Fruit fly (Drosophila melanogaster) whole organism, embryonic: ENCODE results near the gene CG14043.

Experiments
- ATbp ChIP-seq: fragments of 200-800 bp; sonication (Bioruptor generic); optimal IDR thresholded peaks from 2 replicates; lab custom pipeline; 2017; ENCODE audit warnings: missing biosample characterization, mild to moderate bottlenecking, missing genetic modification characterization, missing genetic modification reagents
- Atf6 ChIP-seq: fragments of 200-800 bp; sonication (Bioruptor generic); IDR thresholded peaks from 2 replicates; pipeline ENCODE4 v1.3.6; 2022; ENCODE audit warnings: missing biosample characterization, missing genetic modification characterization
- Bdp1 ChIP-seq: fragments of 200-800 bp; sonication (Bioruptor generic); optimal IDR thresholded peaks from 3 replicates; lab custom pipeline; 2016; ENCODE audit warnings: missing biosample characterization, missing genetic modification characterization
- Bteb2 ChIP-seq: fragments of 200-800 bp; sonication (Bioruptor generic); optimal IDR thresholded peaks from 2 replicates; lab custom pipeline; 2016; ENCODE audit warnings: missing biosample characterization, missing genetic modification characterization
- CG10209 ChIP-seq: fragments of 200-800 bp; sonication (Bioruptor generic); optimal IDR thresholded peaks from 3 replicates; lab custom pipeline; 2017; ENCODE audit warnings: missing biosample characterization, mild to moderate bottlenecking, missing genetic modification characterization, missing genetic modification reagents
- CG10565 ChIP-seq: fragments of 200-800 bp; sonication (Bioruptor generic); optimal IDR thresholded peaks from 3 replicates; lab custom pipeline; 2016; ENCODE audit warnings: missing biosample characterization, mild to moderate bottlenecking, missing genetic modification characterization
- CG11504 ChIP-seq: fragments of 200-800 bp; sonication (Bioruptor generic); optimal IDR thresholded peaks from 3 replicates; lab custom pipeline; 2019; ENCODE audit warnings: missing biosample characterization, mild to moderate bottlenecking, missing genetic modification characterization, moderate library complexity
- CG13296 ChIP-seq: fragments of 200-800 bp; sonication (Bioruptor generic); optimal IDR thresholded peaks from 3 replicates; lab custom pipeline; 2018; ENCODE audit warnings: missing biosample characterization, mild to moderate bottlenecking, missing genetic modification characterization
- CG13624 ChIP-seq: fragments of 200-800 bp; sonication (Bioruptor generic); optimal IDR thresholded peaks from 2 replicates; lab custom pipeline; 2016; ENCODE audit warnings: missing biosample characterization, missing genetic modification characterization
- CG15011 ChIP-seq: fragments of 200-800 bp; sonication (Bioruptor generic); optimal IDR thresholded peaks from 3 replicates; lab custom pipeline; 2018; ENCODE audit warnings: missing biosample characterization, mild to moderate bottlenecking, missing genetic modification characterization
- CG17328 ChIP-seq: fragments of 200-800 bp; sonication (Bioruptor generic); IDR thresholded peaks from 2 replicates; pipeline ENCODE4 v1.3.6; 2022; ENCODE audit warnings: missing biosample characterization, missing genetic modification characterization
- CG2202 ChIP-seq: fragments of 200-800 bp; sonication (Bioruptor generic); optimal IDR thresholded peaks from 2 replicates; lab custom pipeline; 2018; ENCODE audit warnings: missing biosample characterization, mild to moderate bottlenecking, missing genetic modification characterization
- CG3407 ChIP-seq: fragments of 200-800 bp; sonication (Bioruptor generic); optimal IDR thresholded peaks from 2 replicates; lab custom pipeline; 2018; ENCODE audit warnings: missing biosample characterization, mild to moderate bottlenecking, missing genetic modification characterization
- CG3995 ChIP-seq: fragments of 200-800 bp; sonication (Bioruptor generic); optimal IDR thresholded peaks from 3 replicates; lab custom pipeline; 2016; ENCODE audit warnings: missing biosample characterization, missing genetic modification characterization
- CG5180 ChIP-seq: fragments of 200-800 bp; sonication (Bioruptor generic); optimal IDR thresholded peaks from 3 replicates; lab custom pipeline; 2017; ENCODE audit warnings: missing biosample characterization, missing genetic modification characterization, mild to moderate bottlenecking, moderate library complexity, missing genetic modification reagents
- CG6254 ChIP-seq: fragments of 200-800 bp; sonication (Bioruptor generic); optimal IDR thresholded peaks from 3 replicates; lab custom pipeline; 2017; ENCODE audit warnings: mild to moderate bottlenecking, missing biosample characterization, missing genetic modification reagents, missing genetic modification characterization
- CG6683 ChIP-seq: fragments of 200-800 bp; sonication (Bioruptor generic); optimal IDR thresholded peaks from 2 replicates; lab custom pipeline; 2017; ENCODE audit warnings: missing biosample characterization, mild to moderate bottlenecking, missing genetic modification characterization, missing genetic modification reagents
- CG6791 ChIP-seq: fragments of 200-800 bp; sonication (Bioruptor generic); IDR thresholded peaks from 3 replicates; pipeline ENCODE4 v1.3.6; 2022; ENCODE audit warnings: missing biosample characterization, missing genetic modification characterization; ENCODE audit not compliant: partially characterized antibody
- CG7372 ChIP-seq: fragments of 200-800 bp; sonication (Bioruptor generic); IDR thresholded peaks from 2 replicates; pipeline ENCODE4 v1.3.6; 2022; ENCODE audit warnings: missing biosample characterization, missing genetic modification characterization
- CG9609 ChIP-seq: fragments of 200-800 bp; sonication (Bioruptor generic); optimal IDR thresholded peaks from 3 replicates; lab custom pipeline; 2016; ENCODE audit warnings: missing biosample characterization, missing genetic modification characterization
- Eip74EF ChIP-seq, 2 experiments: fragments of 200-800 bp in 1 of 2; fragments of >200 bp in 1 of 2; sonication (Bioruptor generic) in 1 of 2; optimal IDR thresholded peaks; 2 replicates each; lab custom pipeline; 2017 to 2019; ENCODE audit warnings: missing biosample characterization in 2 of 2, missing genetic modification characterization in 2 of 2, mild to moderate bottlenecking in 1 of 2, moderate library complexity in 1 of 2
- Hr78 ChIP-seq, 2 experiments: fragments of 200-800 bp in 1 of 2; fragments of >200 bp in 1 of 2; sonication (Bioruptor generic) in 1 of 2; optimal IDR thresholded peaks; 2 replicates each; lab custom pipeline; 2017 to 2019; ENCODE audit warnings: missing biosample characterization in 2 of 2, missing genetic modification characterization in 2 of 2, mild to moderate bottlenecking in 1 of 2, moderate library complexity in 1 of 2
- Hsf ChIP-seq: fragments of 200-800 bp; sonication (Bioruptor generic); optimal IDR thresholded peaks from 3 replicates; lab custom pipeline; 2016; ENCODE audit warnings: missing biosample characterization, missing genetic modification characterization
- MBD-R2 ChIP-seq: fragments of 200-800 bp; sonication (Bioruptor generic); IDR thresholded peaks from 2 replicates; pipeline ENCODE4 v1.3.6; 2022; ENCODE audit warnings: missing biosample characterization, missing genetic modification characterization
- Med ChIP-seq: fragments of 200-800 bp; sonication (Bioruptor generic); peaks from one replicate; lab custom pipeline; 2016; ENCODE audit warnings: missing biosample characterization, missing genetic modification characterization, mild to moderate bottlenecking, inconsistent platforms, moderate library complexity
- Mes4 ChIP-seq: fragments of 200-800 bp; sonication (Bioruptor generic); optimal IDR thresholded peaks from 2 replicates; lab custom pipeline; 2016; ENCODE audit warnings: missing biosample characterization, missing genetic modification characterization
- Nf-YC ChIP-seq: fragments of 200-800 bp; optimal IDR thresholded peaks from 3 replicates; lab custom pipeline; 2019; ENCODE audit warnings: missing biosample characterization, mild to moderate bottlenecking, missing genetic modification characterization, moderate library complexity
- Poxn ChIP-seq: fragments of 200-800 bp; sonication (Bioruptor generic); IDR thresholded peaks from 2 replicates; pipeline ENCODE4 v1.3.6; 2022; ENCODE audit warnings: missing biosample characterization, missing genetic modification characterization
- Spps ChIP-seq: fragments of 200-800 bp; sonication (Bioruptor generic); optimal IDR thresholded peaks from 2 replicates; lab custom pipeline; 2018; ENCODE audit warnings: missing biosample characterization, mild to moderate bottlenecking, missing genetic modification characterization
- Ssrp ChIP-seq: fragments of 200-800 bp; sonication (Bioruptor generic); optimal IDR thresholded peaks from 2 replicates; lab custom pipeline; 2018; ENCODE audit warnings: missing biosample characterization, mild to moderate bottlenecking, missing genetic modification characterization, moderate library complexity
- Stat92E ChIP-seq, 3 experiments: fragments of >200 bp in 2 of 3; fragments of 200-800 bp in 1 of 3; sonication (Bioruptor generic) in 1 of 3; optimal IDR thresholded peaks; 2 replicates each; lab custom pipeline; 2017 to 2019; ENCODE audit warnings: missing biosample characterization in 3 of 3, missing genetic modification characterization in 3 of 3, mild to moderate bottlenecking in 1 of 3, moderate library complexity in 1 of 3
- bcd ChIP-seq: fragments of 200-800 bp; sonication (Bioruptor generic); optimal IDR thresholded peaks from 2 replicates; lab custom pipeline; 2017; ENCODE audit warnings: missing biosample characterization, mild to moderate bottlenecking, missing genetic modification characterization
- caup ChIP-seq: fragments of 200-800 bp; sonication (Bioruptor generic); optimal IDR thresholded peaks from 3 replicates; lab custom pipeline; 2017; ENCODE audit warnings: missing biosample characterization, mild to moderate bottlenecking, missing genetic modification characterization, moderate library complexity; ENCODE audit not compliant: severe bottlenecking
- chn ChIP-seq: fragments of 200-800 bp; sonication (Bioruptor generic); optimal IDR thresholded peaks from 2 replicates; lab custom pipeline; 2016; ENCODE audit warnings: missing biosample characterization, missing genetic modification characterization
- esg ChIP-seq: fragments of 200-800 bp; sonication (Bioruptor generic); conservative IDR thresholded peaks from 2 replicates; pipeline ENCODE4 v1.3.6; 2022; ENCODE audit warnings: missing biosample characterization, missing genetic modification characterization
- exex ChIP-seq: fragments of 200-800 bp; sonication (Bioruptor generic); optimal IDR thresholded peaks from 4 replicates; lab custom pipeline; 2018; ENCODE audit warnings: missing biosample characterization, mild to moderate bottlenecking, missing genetic modification characterization, moderate library complexity
- gt ChIP-seq: fragments of 200-800 bp; sonication (Bioruptor generic); IDR thresholded peaks from 2 replicates; pipeline ENCODE4 v1.3.6; 2022; ENCODE audit warnings: missing biosample characterization, missing genetic modification characterization
- hkb ChIP-seq, 2 experiments: fragments of 200-800 bp in 1 of 2; fragments of >200 bp in 1 of 2; sonication (Bioruptor generic) in 1 of 2; IDR thresholded peaks in 1 of 2; optimal IDR thresholded peaks in 1 of 2; 2 replicates each; pipeline versions ENCODE4 v1.3.6 to Lab custom; 2017 to 2022; ENCODE audit warnings: missing biosample characterization in 1 of 2, missing genetic modification characterization in 1 of 2
- inv ChIP-seq: fragments of 200-800 bp; sonication (Bioruptor generic); IDR thresholded peaks from 2 replicates; pipeline ENCODE4 v1.3.6; 2022; ENCODE audit warnings: missing biosample characterization, missing genetic modification characterization; ENCODE audit not compliant: partially characterized antibody
- oc ChIP-seq: fragments of 200-800 bp; sonication (Bioruptor generic); optimal IDR thresholded peaks from 2 replicates; lab custom pipeline; 2018; ENCODE audit warnings: missing biosample characterization, mild to moderate bottlenecking, missing genetic modification characterization, moderate library complexity
- onecut ChIP-seq: fragments of 200-800 bp; sonication (Bioruptor generic); IDR thresholded peaks from 2 replicates; pipeline ENCODE4 v1.3.6; 2022; ENCODE audit warnings: missing biosample characterization, missing genetic modification characterization
- psq ChIP-seq: fragments of 200-800 bp; sonication (Bioruptor generic); optimal IDR thresholded peaks from 2 replicates; lab custom pipeline; 2017; ENCODE audit warnings: missing biosample characterization, missing genetic modification characterization
- sens ChIP-seq: fragments of 200-800 bp; sonication (Bioruptor generic); peaks from one replicate; lab custom pipeline; 2016; ENCODE audit warnings: missing biosample characterization, missing genetic modification characterization
- shn ChIP-seq: fragments of 200-800 bp; sonication (Bioruptor generic); optimal IDR thresholded peaks from 3 replicates; lab custom pipeline; 2016; ENCODE audit warnings: missing biosample characterization, missing genetic modification characterization
- slbo ChIP-seq: fragments of 200-800 bp; sonication (Bioruptor generic); IDR thresholded peaks from 2 replicates; pipeline ENCODE4 v1.3.6; 2022; ENCODE audit warnings: missing biosample characterization, missing genetic modification characterization
- tio ChIP-seq: fragments of 200-800 bp; sonication (Bioruptor generic); optimal IDR thresholded peaks from 2 replicates; lab custom pipeline; 2017; ENCODE audit warnings: missing biosample characterization, missing genetic modification characterization, inconsistent platforms
- tup ChIP-seq: fragments of 200-800 bp; sonication (Bioruptor generic); optimal IDR thresholded peaks from 2 replicates; lab custom pipeline; 2016; ENCODE audit warnings: missing biosample characterization, mild to moderate bottlenecking, missing genetic modification characterization, moderate library complexity
- tx ChIP-seq: fragments of 200-800 bp; sonication (Bioruptor generic); optimal IDR thresholded peaks from 2 replicates; lab custom pipeline; 2016; ENCODE audit warnings: missing biosample characterization, missing genetic modification characterization
- zfh1 ChIP-seq: fragments of 200-800 bp; sonication (Bioruptor generic); IDR thresholded peaks from 3 replicates; pipeline ENCODE4 v1.3.6; 2022; ENCODE audit warnings: missing biosample characterization, missing genetic modification characterization

The CG14043 gene

dm6 chr2L:5002711-5003402 is 31.4 kb downstream of the CG14043 start (continued):
- TF ChIP-seq Stat92E (GFP tag; optimal IDR thresholded peaks at IDR 0.05; lab: Kevin White, UChicago) (no peak), Poxn (GFP tag; lab: Robert Waterston, UW) (no peak), CG15011 (GFP tag; lab: Kevin White, UChicago) (no peak), Hsf (GFP tag; lab: Kevin White, UChicago) (no peak), slbo (GFP tag; lab: Robert Waterston, UW) (no peak), zfh1 (GFP tag; lab: Robert Waterston, UW) (no peak), Mes4 (GFP tag; lab: Kevin White, UChicago) (no peak), CG10209 (GFP tag; lab: Kevin White, UChicago) (peak; percentile 3), psq (GFP tag; lab: Kevin White, UChicago) (no peak), CG6683 (GFP tag; lab: Kevin White, UChicago) (no peak), CG10565 (no peak), Bdp1 (GFP tag; lab: Kevin White, UChicago) (no peak), exex (no peak), CG6254 (GFP tag; lab: Kevin White, UChicago) (no peak), Med (peak; percentile 27), Atf6 (no peak), esg (0 out of 2 replicates have a peak, but pooled peaks have one; percentile 17), Spps (tag; lab: Kevin White, UChicago) (no peak), Eip74EF (GFP tag; optimal IDR thresholded peaks at IDR 0.05; lab: Kevin White, UChicago) (no peak), chn (no peak), hkb (optimal IDR thresholded peaks at IDR 0.05; lab: Kevin White, UChicago) (no peak), hkb (GFP tag; IDR thresholded peaks at IDR 0.05; lab: Robert Waterston, UW) (no peak), CG2202 (tag; lab: Kevin White, UChicago) (no peak), CG9609 (GFP tag; lab: Kevin White, UChicago) (no peak), CG5180 (GFP tag; lab: Kevin White, UChicago) (no peak), Hr78 (GFP tag; optimal IDR thresholded peaks at IDR 0.05; lab: Kevin White, UChicago) (no peak), onecut (GFP tag; lab: Robert Waterston, UW) (no peak), tx (GFP tag; lab: Kevin White, UChicago) (no peak), tio (GFP tag; lab: Kevin White, UChicago) (peak; percentile 4), CG3407 (GFP tag; lab: Kevin White, UChicago) (no peak), tup (GFP tag; lab: Kevin White, UChicago) (no peak), inv (GFP tag; lab: Robert Waterston, UW) (no peak), CG17328 (GFP tag; lab: Robert Waterston, UW) (0 out of 2 replicates have a peak, but pooled peaks have one; percentile 40), shn (GFP tag; lab: Kevin White, UChicago) (no peak), Ssrp (tag; lab: Kevin White, UChicago) (no peak), CG13624 (GFP tag; lab: Kevin White, UChicago) (no peak), CG11504 (peak; percentile 15), CG3995 (no peak), Bteb2 (GFP tag; lab: Kevin White, UChicago) (no peak), CG13296 (GFP tag; lab: Kevin White, UChicago) (no peak), sens (GFP tag; lab: Kevin White, UChicago) (peak; percentile 72), CG7372 (GFP tag; lab: Robert Waterston, UW) (no peak), ATbp (GFP tag; lab: Kevin White, UChicago) (peak; percentile 27), bcd (GFP tag; lab: Kevin White, UChicago) (no peak), gt (GFP tag; lab: Robert Waterston, UW) (no peak), Nf-YC (tag; lab: Kevin White, UChicago) (no peak), oc (tag; lab: Kevin White, UChicago) (no peak), CG6791 (no peak), MBD-R2 (GFP tag; lab: Robert Waterston, UW) (no peak), caup (GFP tag; lab: Kevin White, UChicago) (no peak)
